Worm (Caenorhabditis elegans): ENCODE data around the gene ttr-54.

ce11 chrIV:10141930-10142505 lies 13.6 kb upstream of the ttr-54 start, which contains the start of the genes gst-2, gst-4 and dhs-12:
- no peak for TF ChIP-seq zag-1 (tag; optimal IDR thresholded peaks at IDR 0.05)
- TF ChIP-seq aly-2 (tag; optimal IDR thresholded peaks at IDR 0.05): no peak
- TF ChIP-seq F13H6.1 (tag; optimal IDR thresholded peaks at IDR 0.05): no peak
- TF ChIP-seq fos-1 (tag; optimal IDR thresholded peaks at IDR 0.05): no peak
- TF ChIP-seq blmp-1 (tag; optimal IDR thresholded peaks at IDR 0.05; ENCODE audit: insufficient read depth): no peak
- TF ChIP-seq mdl-1 (tag; optimal IDR thresholded peaks at IDR 0.05): no peak
- no peak for TF ChIP-seq nhr-25 (tag; optimal IDR thresholded peaks at IDR 0.05)
- TF ChIP-seq nhr-6 (tag; optimal IDR thresholded peaks at IDR 0.05): no peak
- TF ChIP-seq ama-1 (optimal IDR thresholded peaks at IDR 0.05): no peak
- TF ChIP-seq sem-4 (tag; optimal IDR thresholded peaks at IDR 0.05): no peak
- no peak for TF ChIP-seq elt-3 (tag; optimal IDR thresholded peaks at IDR 0.05)
- TF ChIP-seq nhr-237 (tag; optimal IDR thresholded peaks at IDR 0.05): no peak
- TF ChIP-seq lsy-2 (tag; optimal IDR thresholded peaks at IDR 0.05): no peak
